Fruit fly (Drosophila melanogaster) whole organism, prepupa: ENCODE data around the gene smg.

ENCODE experiments used
- Blimp-1 ChIP-seq: fragments of 200-800 bp; sonication (Bioruptor generic); optimal IDR thresholded peaks from 3 replicates; lab custom pipeline; 2017; ENCODE audit warnings: missing biosample characterization, missing genetic modification characterization, mild to moderate bottlenecking, moderate library complexity, missing genetic modification reagents
- CG10631 ChIP-seq: fragments of 200-800 bp; sonication (Bioruptor generic); optimal IDR thresholded peaks from 2 replicates; lab custom pipeline; 2016; ENCODE audit warnings: missing biosample characterization, missing genetic modification characterization
- CG11294 ChIP-seq: fragments of 200-800 bp; sonication (Bioruptor generic); IDR thresholded peaks from 2 replicates; pipeline ENCODE4 v1.3.6; 2022; ENCODE audit warnings: missing biosample characterization, missing genetic modification characterization
- CG11762 ChIP-seq: fragments of 200-800 bp; sonication (Bioruptor generic); optimal IDR thresholded peaks from 3 replicates; lab custom pipeline; 2016; ENCODE audit warnings: missing biosample characterization, missing genetic modification characterization; ENCODE audit not compliant: insufficient read depth
- CG15336 ChIP-seq: fragments of 200-800 bp; sonication (Bioruptor generic); IDR thresholded peaks from 2 replicates; pipeline ENCODE4 v1.3.6; 2022; ENCODE audit warnings: missing biosample characterization, missing genetic modification characterization
- CG1621 ChIP-seq: fragments of 200-800 bp; sonication (Bioruptor generic); optimal IDR thresholded peaks from 3 replicates; lab custom pipeline; 2018; ENCODE audit warnings: missing biosample characterization, mild to moderate bottlenecking, missing genetic modification characterization
- CG16779 ChIP-seq: fragments of 200-800 bp; sonication (Bioruptor generic); optimal IDR thresholded peaks from 3 replicates; lab custom pipeline; 2017; ENCODE audit warnings: missing biosample characterization, mild to moderate bottlenecking, missing genetic modification characterization
- CG3032 ChIP-seq: fragments of 200-800 bp; optimal IDR thresholded peaks from 2 replicates; lab custom pipeline; 2019; ENCODE audit warnings: missing biosample characterization, mild to moderate bottlenecking, missing genetic modification characterization, moderate library complexity
- CG31627 ChIP-seq: fragments of 200-800 bp; sonication (Bioruptor generic); optimal IDR thresholded peaks from 3 replicates; lab custom pipeline; 2016; ENCODE audit warnings: missing biosample characterization, missing genetic modification characterization
- CG32006 ChIP-seq: fragments of 200-800 bp; sonication (Bioruptor generic); optimal IDR thresholded peaks from 3 replicates; lab custom pipeline; 2017; ENCODE audit warnings: missing biosample characterization, mild to moderate bottlenecking, missing genetic modification characterization
- CG34406 ChIP-seq: fragments of 200-800 bp; sonication (Bioruptor generic); optimal IDR thresholded peaks from 3 replicates; lab custom pipeline; 2016; ENCODE audit warnings: missing biosample characterization, missing genetic modification characterization
- CG3919 ChIP-seq: fragments of 200-800 bp; sonication (Bioruptor generic); optimal IDR thresholded peaks from 3 replicates; lab custom pipeline; 2016; ENCODE audit warnings: missing biosample characterization, missing genetic modification characterization
- CG6163 ChIP-seq: fragments of 200-800 bp; sonication (Bioruptor generic); IDR thresholded peaks from 3 replicates; pipeline ENCODE4 v1.3.6; 2022; ENCODE audit warnings: missing biosample characterization, missing genetic modification characterization
- CG6792 ChIP-seq: fragments of 200-800 bp; sonication (Bioruptor generic); optimal IDR thresholded peaks from 3 replicates; lab custom pipeline; 2016; ENCODE audit warnings: missing biosample characterization, missing genetic modification characterization
- CG6808 ChIP-seq: fragments of 200-800 bp; sonication (Bioruptor generic); optimal IDR thresholded peaks from 3 replicates; lab custom pipeline; 2017; ENCODE audit warnings: missing biosample characterization, missing genetic modification characterization, mild to moderate bottlenecking, moderate library complexity, missing genetic modification reagents
- CG6854 ChIP-seq: fragments of 200-800 bp; sonication (Bioruptor generic); optimal IDR thresholded peaks from 2 replicates; lab custom pipeline; 2017; ENCODE audit warnings: missing biosample characterization, mild to moderate bottlenecking, missing genetic modification characterization
- CG8119 ChIP-seq: fragments of 200-800 bp; sonication (Bioruptor generic); IDR thresholded peaks from 3 replicates; pipeline ENCODE4 v1.3.6; 2022; ENCODE audit warnings: missing biosample characterization, missing genetic modification characterization
- CG8319 ChIP-seq: fragments of 200-800 bp; sonication (Bioruptor generic); optimal IDR thresholded peaks from 3 replicates; lab custom pipeline; 2016; ENCODE audit warnings: missing biosample characterization, missing genetic modification characterization
- Eip75B ChIP-seq: fragments of 200-800 bp; sonication (Bioruptor generic); optimal IDR thresholded peaks from 3 replicates; lab custom pipeline; 2016; ENCODE audit warnings: missing biosample characterization, missing genetic modification characterization
- Eip78C ChIP-seq: fragments of 200-800 bp; sonication (Bioruptor generic); peaks from one replicate; lab custom pipeline; 2016; ENCODE audit warnings: missing biosample characterization, missing genetic modification characterization
- Eip93F ChIP-seq: fragments of 200-800 bp; sonication (Bioruptor generic); optimal IDR thresholded peaks from 2 replicates; lab custom pipeline; 2016; ENCODE audit warnings: missing biosample characterization, mild to moderate bottlenecking, missing genetic modification characterization
- Ets21C ChIP-seq: fragments of 200-800 bp; sonication (Bioruptor generic); optimal IDR thresholded peaks from 3 replicates; lab custom pipeline; 2016; ENCODE audit warnings: missing biosample characterization, missing genetic modification characterization
- Ets96B ChIP-seq: fragments of 200-800 bp; optimal IDR thresholded peaks from 2 replicates; lab custom pipeline; 2019; ENCODE audit warnings: missing biosample characterization, mild to moderate bottlenecking, missing genetic modification characterization, moderate library complexity
- Gug ChIP-seq: fragments of 200-800 bp; sonication (Bioruptor generic); IDR thresholded peaks from 2 replicates; pipeline ENCODE4 v1.3.6; 2022; ENCODE audit warnings: missing biosample characterization, missing genetic modification characterization
- Hr38 ChIP-seq: sonication (Bioruptor generic); optimal IDR thresholded peaks from 2 replicates; lab custom pipeline; 2016; ENCODE audit warnings: missing biosample characterization, missing genetic modification characterization
- Hr4 ChIP-seq: fragments of 200-800 bp; sonication (Bioruptor generic); optimal IDR thresholded peaks from 3 replicates; lab custom pipeline; 2016; ENCODE audit warnings: missing biosample characterization, missing genetic modification characterization
- Lpt ChIP-seq: fragments of 200-800 bp; sonication (Bioruptor generic); optimal IDR thresholded peaks from 3 replicates; lab custom pipeline; 2016; ENCODE audit warnings: missing biosample characterization, missing genetic modification characterization
- OdsH ChIP-seq: fragments of 200-800 bp; sonication (Bioruptor generic); optimal IDR thresholded peaks from 3 replicates; lab custom pipeline; 2016; ENCODE audit warnings: missing biosample characterization, missing genetic modification characterization
- Sox14 ChIP-seq: fragments of 200-800 bp; sonication (Bioruptor generic); optimal IDR thresholded peaks from 3 replicates; lab custom pipeline; 2016; ENCODE audit warnings: missing biosample characterization, missing genetic modification characterization
- achi ChIP-seq: fragments of 200-800 bp; sonication (Bioruptor generic); optimal IDR thresholded peaks from 3 replicates; lab custom pipeline; 2016; ENCODE audit warnings: missing biosample characterization, missing genetic modification characterization
- acj6 ChIP-seq: fragments of 200-800 bp; sonication (Bioruptor generic); optimal IDR thresholded peaks from 3 replicates; lab custom pipeline; 2016; ENCODE audit warnings: missing biosample characterization, missing genetic modification characterization
- dac ChIP-seq: fragments of 200-800 bp; sonication (Bioruptor generic); optimal IDR thresholded peaks from 2 replicates; lab custom pipeline; 2017; ENCODE audit warnings: missing biosample characterization, mild to moderate bottlenecking, missing genetic modification characterization
- esn ChIP-seq: fragments of 200-800 bp; sonication (Bioruptor generic); optimal IDR thresholded peaks from 2 replicates; lab custom pipeline; 2016; ENCODE audit warnings: missing biosample characterization, mild to moderate bottlenecking, missing genetic modification characterization, moderate library complexity
- fd59A ChIP-seq: fragments of 200-800 bp; sonication (Bioruptor generic); optimal IDR thresholded peaks from 2 replicates; lab custom pipeline; 2017; ENCODE audit warnings: missing biosample characterization, mild to moderate bottlenecking, missing genetic modification characterization, missing genetic modification reagents
- fd85E ChIP-seq: fragments of 200-800 bp; sonication (Bioruptor generic); optimal IDR thresholded peaks from 3 replicates; lab custom pipeline; 2016; ENCODE audit warnings: missing biosample characterization, missing genetic modification characterization
- fkh ChIP-seq: fragments of 200-800 bp; sonication (Bioruptor generic); optimal IDR thresholded peaks from 3 replicates; lab custom pipeline; 2017; ENCODE audit warnings: missing biosample characterization, mild to moderate bottlenecking, missing genetic modification characterization, moderate library complexity
- pdm3 ChIP-seq: fragments of 200-800 bp; sonication (Bioruptor generic); optimal IDR thresholded peaks from 3 replicates; lab custom pipeline; 2016; ENCODE audit warnings: missing biosample characterization, missing genetic modification characterization
- spab ChIP-seq: fragments of 200-800 bp; sonication (Bioruptor generic); optimal IDR thresholded peaks from 2 replicates; lab custom pipeline; 2017; ENCODE audit warnings: missing biosample characterization, mild to moderate bottlenecking, missing genetic modification characterization, missing genetic modification reagents
- ss ChIP-seq, 2 experiments: fragments of 200-800 bp; sonication (Bioruptor generic); optimal IDR thresholded peaks; 2 replicates in 1 of 2; 3 replicates in 1 of 2; lab custom pipeline; 2017 to 2018; ENCODE audit warnings: mild to moderate bottlenecking in 2 of 2, missing biosample characterization in 2 of 2, missing genetic modification characterization in 2 of 2, moderate library complexity in 1 of 2
- svp ChIP-seq: fragments of 200-800 bp; sonication (Bioruptor generic); peaks from one replicate; lab custom pipeline; 2016; ENCODE audit warnings: missing biosample characterization, missing genetic modification characterization
- topi ChIP-seq: fragments of 200-800 bp; sonication (Bioruptor generic); optimal IDR thresholded peaks from 3 replicates; lab custom pipeline; 2016; ENCODE audit warnings: missing biosample characterization, missing genetic modification characterization
- vri ChIP-seq: fragments of 200-800 bp; sonication (Bioruptor generic); optimal IDR thresholded peaks from 3 replicates; lab custom pipeline; 2016; ENCODE audit warnings: missing biosample characterization, mild to moderate bottlenecking, missing genetic modification characterization

The smg gene

DNA sequence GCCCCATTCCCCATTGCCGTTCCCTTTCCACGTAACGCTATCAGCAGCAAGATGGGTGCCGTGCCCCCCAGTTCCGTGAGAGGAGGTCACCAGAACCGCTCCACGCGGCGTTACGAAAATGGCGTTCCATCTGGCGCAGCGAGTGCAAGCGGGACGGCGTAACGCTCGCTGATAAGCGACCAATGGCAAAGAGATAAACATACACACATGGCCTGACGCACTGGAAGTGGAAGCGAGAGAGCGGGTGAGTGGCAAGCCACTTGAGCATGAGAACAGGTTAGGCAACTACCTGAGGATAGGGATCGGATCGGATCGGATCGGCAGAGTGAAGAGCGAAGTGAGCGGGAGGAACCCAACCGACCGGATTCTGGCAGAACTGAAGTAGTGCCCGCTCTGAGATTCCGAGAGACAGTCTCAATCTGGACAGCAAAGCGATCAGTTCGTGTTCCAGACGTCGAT lies 7.0 kb upstream of the smg start, which contains the start of gene Doc3:
Gene Doc3 (plus strand): TSS at position 409 of the 459 bp plus-strand sequence.
- peak in 1 of 2 experiments; percentile 60 for TF ChIP-seq ss (GFP tag; optimal IDR thresholded peaks at IDR 0.05; lab: Kevin White, UChicago)
- peak; percentile 98 for TF ChIP-seq svp
- no peak for TF ChIP-seq esn (GFP tag; lab: Kevin White, UChicago)
- no peak for TF ChIP-seq Ets96B
- TF ChIP-seq fkh (GFP tag; lab: Kevin White, UChicago) = peak; percentile 43
- peak; percentile 3 for TF ChIP-seq CG1621 (tag; lab: Kevin White, UChicago)
- TF ChIP-seq CG8319 = peak; percentile 99
- peak; percentile 52; the same call in 1 of the 3 replicates for TF ChIP-seq CG6163 (GFP tag; lab: Robert Waterston, UW)
- TF ChIP-seq CG6854 (GFP tag; lab: Kevin White, UChicago) = peak; percentile 93
- TF ChIP-seq Blimp-1 = no peak

DNA sequence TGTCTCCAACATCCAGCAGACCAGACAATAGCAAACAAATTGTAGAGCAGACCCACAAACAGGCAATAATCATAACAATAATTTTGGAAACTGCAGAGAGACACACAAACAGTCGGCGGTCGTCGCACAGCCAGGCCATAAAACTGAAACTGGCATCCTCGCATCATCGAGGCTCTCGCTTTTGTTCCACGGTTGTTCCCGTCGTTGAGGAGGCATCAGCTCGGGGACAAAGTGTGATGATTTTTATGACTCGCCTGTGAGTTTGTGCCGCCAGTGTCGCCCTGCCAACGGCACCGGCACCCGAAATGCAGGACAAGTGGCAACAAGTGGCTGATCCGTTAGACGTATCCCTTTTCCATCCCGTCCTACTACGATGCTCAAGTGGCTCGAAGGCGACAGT lies 5.6 kb upstream of the smg start:
- no peak for TF ChIP-seq Eip75B (GFP tag; lab: Kevin White, UChicago)
- TF ChIP-seq CG16779 (tag; lab: Kevin White, UChicago) = no peak
- TF ChIP-seq CG11762 (GFP tag; lab: Kevin White, UChicago) = no peak

DNA sequence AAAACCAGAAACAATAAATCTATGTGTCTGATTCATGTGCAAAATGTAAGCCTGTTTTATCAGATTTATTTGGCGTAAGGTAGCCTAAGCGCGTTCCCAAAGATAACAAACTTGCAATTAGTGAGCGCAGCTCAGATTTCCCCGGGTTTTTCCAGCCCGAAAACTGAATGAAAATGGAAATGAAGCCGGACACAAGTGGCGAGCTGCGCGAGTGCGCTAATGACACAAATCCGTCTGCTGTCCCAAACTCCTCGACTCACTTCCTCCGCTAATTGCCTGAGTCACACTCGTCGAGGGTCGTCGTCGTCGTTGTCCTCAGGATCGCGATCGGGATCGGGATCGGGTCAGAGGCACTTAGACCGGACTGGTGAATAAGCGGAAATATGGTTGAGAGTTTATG lies 4.7 kb upstream of the smg start:
- TF ChIP-seq CG11762 (GFP tag; lab: Kevin White, UChicago) (no peak), Sox14 (GFP tag; lab: Kevin White, UChicago) (no peak), CG8119 (GFP tag; lab: Robert Waterston, UW) (no peak), topi (no peak), CG15336 (GFP tag; lab: Robert Waterston, UW) (no peak), Eip78C (GFP tag; lab: Kevin White, UChicago) (no peak), dac (GFP tag; lab: Kevin White, UChicago) (no peak), fd59A (no peak), Ets21C (GFP tag; lab: Kevin White, UChicago) (no peak), CG6163 (GFP tag; lab: Robert Waterston, UW) (no peak), Gug (no peak), pdm3 (GFP tag; lab: Kevin White, UChicago) (no peak), esn (GFP tag; lab: Kevin White, UChicago) (no peak), acj6 (GFP tag; lab: Kevin White, UChicago) (no peak), CG16779 (tag; lab: Kevin White, UChicago) (no peak), achi (GFP tag; lab: Kevin White, UChicago) (no peak), CG10631 (GFP tag; lab: Kevin White, UChicago) (no peak), CG6792 (GFP tag; lab: Kevin White, UChicago) (no peak)

DNA sequence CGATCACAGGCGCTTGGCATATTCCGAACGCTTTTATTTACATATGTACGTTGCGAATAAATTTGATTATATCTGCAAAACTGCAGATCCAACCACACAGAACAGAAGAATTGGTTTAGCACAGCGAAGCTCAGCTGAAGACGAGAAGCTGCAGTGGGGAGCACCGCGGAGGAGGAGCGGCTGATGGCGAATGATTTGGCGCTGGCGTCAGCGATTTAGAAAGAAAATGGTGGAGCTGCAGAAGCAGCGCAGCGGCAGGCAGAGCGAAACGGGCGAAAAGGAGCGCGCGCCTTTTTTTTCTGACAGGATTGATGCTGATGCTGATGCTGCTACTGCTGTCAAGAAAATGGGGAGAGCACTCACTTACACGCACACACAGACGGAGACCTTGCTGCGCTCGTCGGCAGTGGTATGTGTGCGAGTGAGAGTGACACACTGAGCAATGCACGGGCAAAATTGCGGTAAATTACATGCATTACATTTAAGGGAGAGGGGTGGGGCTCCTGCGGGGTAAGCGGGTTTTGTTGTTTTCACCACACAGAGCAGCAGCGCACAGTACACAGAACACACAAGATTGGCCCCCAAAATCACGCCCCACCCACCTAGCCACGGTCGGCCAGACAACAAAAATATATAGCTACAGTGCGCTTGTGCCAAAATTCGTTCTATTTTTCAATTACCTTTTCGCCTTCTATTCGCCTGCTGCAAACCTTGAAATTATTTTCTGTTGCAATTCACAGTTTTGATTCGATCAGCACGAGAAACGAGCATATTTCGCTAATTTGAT lies 697 bp downstream of the smg start:
- TF ChIP-seq esn (GFP tag; lab: Kevin White, UChicago) = no peak
- no peak for TF ChIP-seq CG31627 (GFP tag; lab: Kevin White, UChicago)
- TF ChIP-seq fd59A = no peak
- TF ChIP-seq Lpt (GFP tag; lab: Kevin White, UChicago) = no peak
- TF ChIP-seq dac (GFP tag; lab: Kevin White, UChicago) = no peak
- TF ChIP-seq topi = no peak
- TF ChIP-seq CG8119 (GFP tag; lab: Robert Waterston, UW) = peak; percentile 14; the same call in 1 of the 3 replicates
- no peak for TF ChIP-seq CG11294 (GFP tag; lab: Robert Waterston, UW)
- no peak for TF ChIP-seq fd85E (GFP tag; lab: Kevin White, UChicago)
- TF ChIP-seq CG3919 = peak; percentile 15
- no peak for TF ChIP-seq CG3032
- TF ChIP-seq CG6854 (GFP tag; lab: Kevin White, UChicago) = peak; percentile 41
- no peak for TF ChIP-seq CG6792 (GFP tag; lab: Kevin White, UChicago)
- no peak for TF ChIP-seq CG10631 (GFP tag; lab: Kevin White, UChicago)
- no peak for TF ChIP-seq CG6808
- no peak for TF ChIP-seq OdsH (GFP tag; lab: Kevin White, UChicago)
- no peak for TF ChIP-seq Hr4 (GFP tag; lab: Kevin White, UChicago)
- TF ChIP-seq Eip93F = no peak
- TF ChIP-seq CG15336 (GFP tag; lab: Robert Waterston, UW) = 0 out of 2 replicates have a peak, but pooled peaks have one; percentile 31
- no peak for TF ChIP-seq Eip75B (GFP tag; lab: Kevin White, UChicago)
- no peak for TF ChIP-seq vri (GFP tag; lab: Kevin White, UChicago)
- no peak for TF ChIP-seq CG34406 (GFP tag; lab: Kevin White, UChicago)
- TF ChIP-seq Hr38 = no peak
- TF ChIP-seq fkh (GFP tag; lab: Kevin White, UChicago) = no peak
- peak; percentile 91 for TF ChIP-seq Blimp-1
- TF ChIP-seq achi (GFP tag; lab: Kevin White, UChicago) = peak; percentile 52
- TF ChIP-seq CG32006 (GFP tag; lab: Kevin White, UChicago) = no peak
- no peak for TF ChIP-seq spab (GFP tag; lab: Kevin White, UChicago)
